Fruit fly (Drosophila melanogaster): ENCODE results near the gene mRpL47.

The mRpL47 gene

dm6 chr3R:9559413-9560014 is 43.8 kb upstream of the mRpL47 start, which contains the start of the genes AP-1mu and MBD-like (continued):
- TF ChIP-seq wor (GFP tag; IDR thresholded peaks at IDR 0.05), result peak; percentile 34; the same call in 1 of the 2 replicates
- TF ChIP-seq dpn (GFP tag; optimal IDR thresholded peaks at IDR 0.05), result peak; percentile 62 to 75
- TF ChIP-seq scrt (GFP tag; optimal IDR thresholded peaks at IDR 0.05), result no peak
- TF ChIP-seq CG10321 (GFP tag; IDR thresholded peaks at IDR 0.05), result no peak
- TF ChIP-seq CG16813 (GFP tag; IDR thresholded peaks at IDR 0.05; ENCODE audit: partially characterized antibody), result peak; percentile 42; the same call in 1 of the 3 replicates
- TF ChIP-seq CG1792 (GFP tag; optimal IDR thresholded peaks at IDR 0.05), result peak; percentile 66
- TF ChIP-seq CG9932 (GFP tag; IDR thresholded peaks at IDR 0.05), result peak; percentile 83
- no peak for TF ChIP-seq Neu2 (GFP tag; optimal IDR thresholded peaks at IDR 0.05; ENCODE audit: borderline replicate concordance)
- no peak for TF ChIP-seq CG14965 (GFP tag; optimal IDR thresholded peaks at IDR 0.05; ENCODE audit: borderline replicate concordance)
- no peak for TF ChIP-seq Doc2 (GFP tag; IDR thresholded peaks at IDR 0.05)
- no peak for TF ChIP-seq fd64A (GFP tag; optimal IDR thresholded peaks at IDR 0.05)
- no peak; the same call in 1 of the 2 replicates for TF ChIP-seq bbx (GFP tag; IDR thresholded peaks at IDR 0.05; ENCODE audit: partially characterized antibody)
- TF ChIP-seq Sox102F (GFP tag; optimal IDR thresholded peaks at IDR 0.05), result no peak
- TF ChIP-seq Mrtf (GFP tag; IDR thresholded peaks at IDR 0.05), result peak; percentile 14; the same call in 1 of the 3 replicates
- no peak for TF ChIP-seq schlank (tag; optimal IDR thresholded peaks at IDR 0.05)
- peak; percentile 71 for TF ChIP-seq CG12104 (GFP tag; optimal IDR thresholded peaks at IDR 0.05)
- TF ChIP-seq Chrac-16 (GFP tag; optimal IDR thresholded peaks at IDR 0.05), result peak; percentile 65
- TF ChIP-seq CG11560 (tag; IDR thresholded peaks at IDR 0.05), result no peak
- peak; percentile 35 to 67 for TF ChIP-seq chif (GFP tag; optimal IDR thresholded peaks at IDR 0.05)
- TF ChIP-seq trem (tag; optimal IDR thresholded peaks at IDR 0.05), result peak; percentile 80
- TF ChIP-seq Bdp1 (GFP tag; optimal IDR thresholded peaks at IDR 0.05), result peak; percentile 64
- no peak for TF ChIP-seq Jarid2 (GFP tag; optimal IDR thresholded peaks at IDR 0.05)
- TF ChIP-seq CrebB (tag; optimal IDR thresholded peaks at IDR 0.05), result no peak
- no peak for TF ChIP-seq Oaz (GFP tag; IDR thresholded peaks at IDR 0.05)
- no peak for TF ChIP-seq Spps (tag; optimal IDR thresholded peaks at IDR 0.05)
- no peak for TF ChIP-seq ara (GFP tag; IDR thresholded peaks at IDR 0.05)
- TF ChIP-seq Xbp1 (GFP tag; optimal IDR thresholded peaks at IDR 0.05), result peak; percentile 73
- no peak for TF ChIP-seq CG17612 (GFP tag; IDR thresholded peaks at IDR 0.05)
- no peak for TF ChIP-seq CG1832 (GFP tag; optimal IDR thresholded peaks at IDR 0.05)
- no peak for TF ChIP-seq CG6791 (GFP tag; IDR thresholded peaks at IDR 0.05; ENCODE audit: partially characterized antibody)
- peak; percentile 49 for TF ChIP-seq Dad (GFP tag; optimal IDR thresholded peaks at IDR 0.05)
- no peak for TF ChIP-seq fd102C (GFP tag; optimal IDR thresholded peaks at IDR 0.05)
- peak; percentile 69 for TF ChIP-seq CG13424 (tag; optimal IDR thresholded peaks at IDR 0.05)
- TF ChIP-seq Max (GFP tag; optimal IDR thresholded peaks at IDR 0.05), result peak; percentile 76
- peak; percentile 66 for TF ChIP-seq CG18619 (GFP tag; optimal IDR thresholded peaks at IDR 0.05)
- no peak for TF ChIP-seq ac (GFP tag; optimal IDR thresholded peaks at IDR 0.05)
- peak; percentile 61 for TF ChIP-seq CG12942 (GFP tag; optimal IDR thresholded peaks at IDR 0.05)
- peak; percentile 45 for TF ChIP-seq slou (GFP tag; optimal IDR thresholded peaks at IDR 0.05)
- TF ChIP-seq CG31441 (GFP tag; IDR thresholded peaks at IDR 0.05), result peak; percentile 69
- TF ChIP-seq prd (optimal IDR thresholded peaks at IDR 0.05), result no peak
- peak; percentile 77 for TF ChIP-seq prd (GFP tag; IDR thresholded peaks at IDR 0.05)
- TF ChIP-seq CG10462 (GFP tag; optimal IDR thresholded peaks at IDR 0.05), result peak; percentile 41
- peak; percentile 62 for TF ChIP-seq nerfin-1 (tag; optimal IDR thresholded peaks at IDR 0.05)
- peak; percentile 56 for TF ChIP-seq sisA (GFP tag; IDR thresholded peaks at IDR 0.05)
- no peak for TF ChIP-seq bowl (GFP tag; IDR thresholded peaks at IDR 0.05)
- peak; percentile 58 for TF ChIP-seq tx (GFP tag; optimal IDR thresholded peaks at IDR 0.05)
- TF ChIP-seq CG9727 (GFP tag; optimal IDR thresholded peaks at IDR 0.05), result peak; percentile 72
- TF ChIP-seq mirr (GFP tag; optimal IDR thresholded peaks at IDR 0.05), result no peak
- peak; percentile 58 for TF ChIP-seq tup (GFP tag; optimal IDR thresholded peaks at IDR 0.05)
- 0 out of 3 replicates have a peak, but pooled peaks have one; percentile 17 for TF ChIP-seq mld (GFP tag; IDR thresholded peaks at IDR 0.05; ENCODE audit: partially characterized antibody)
